Worm (Caenorhabditis elegans) whole organism, L4 larva: ENCODE data around the gene ZC477.3.

Source experiments
- R02D3.7 ChIP-seq: fragments of 150-350 bp; sonication (generic microtip); optimal IDR thresholded peaks from 3 replicates; lab custom pipeline; 2014; ENCODE audit warnings: missing biosample characterization, missing genetic modification characterization
- T20F7.1 ChIP-seq: fragments of 200-800 bp; sonication (Bioruptor generic); optimal IDR thresholded peaks from 2 replicates; lab custom pipeline; 2018; ENCODE audit warnings: mild to moderate bottlenecking, missing genetic modification characterization, missing compliant biosample characterization
- Y105C5A.15 ChIP-seq: fragments of 200-800 bp; sonication (Bioruptor generic); IDR thresholded peaks from 2 replicates; pipeline ENCODE4 v1.3.6; 2022; ENCODE audit warnings: missing genetic modification characterization, missing compliant biosample characterization
- Y48G9A.11 ChIP-seq: fragments of 200-800 bp; sonication (Bioruptor generic); IDR thresholded peaks from 2 replicates; pipeline ENCODE4 v1.3.6; 2022; ENCODE audit warnings: missing genetic modification reagents, missing genetic modification characterization, missing compliant biosample characterization
- aha-1 ChIP-seq: fragments of 150-350 bp; peaks from one replicate; lab custom pipeline; 2014; ENCODE audit warnings: missing biosample characterization, missing genetic modification characterization
- aly-2 ChIP-seq: sonication (generic microtip); optimal IDR thresholded peaks from 2 replicates; lab custom pipeline; 2018; ENCODE audit warnings: missing biosample characterization, missing genetic modification characterization
- arid-1 ChIP-seq: fragments of 200-800 bp; sonication (Bioruptor generic); conservative IDR thresholded peaks from 2 replicates; pipeline ENCODE4 v1.3.6; 2022; ENCODE audit warnings: missing genetic modification reagents, missing genetic modification characterization, missing compliant biosample characterization
- attf-4 ChIP-seq: sonication (generic microtip); optimal IDR thresholded peaks from 3 replicates; lab custom pipeline; 2017; ENCODE audit warnings: missing biosample characterization, missing genetic modification characterization
- ceh-62 ChIP-seq: sonication (generic microtip); optimal IDR thresholded peaks from 2 replicates; lab custom pipeline; 2017; ENCODE audit warnings: missing biosample characterization, missing genetic modification characterization
- ceh-82 ChIP-seq: sonication (generic microtip); optimal IDR thresholded peaks from 2 replicates; lab custom pipeline; 2017; ENCODE audit warnings: missing biosample characterization, missing genetic modification characterization
- daf-16 ChIP-seq, 3 experiments: sonication (generic microtip); optimal IDR thresholded peaks; 2 replicates each; lab custom pipeline; 2016 to 2017; ENCODE audit warnings: missing genetic modification characterization in 3 of 3, missing genetic modification reagents in 3 of 3, mild to moderate bottlenecking in 2 of 3, missing compliant biosample characterization in 2 of 3, missing biosample characterization in 1 of 3, moderate library complexity in 1 of 3
- daf-19 ChIP-seq: fragments of 200-800 bp; sonication (Bioruptor generic); conservative IDR thresholded peaks from 2 replicates; pipeline ENCODE4 v1.3.6; 2022; ENCODE audit warnings: missing genetic modification characterization, missing compliant biosample characterization
- dmd-6 ChIP-seq: fragments of 200-800 bp; sonication (Bioruptor generic); IDR thresholded peaks from 2 replicates; pipeline ENCODE4 v1.3.6; 2022; ENCODE audit warnings: missing genetic modification reagents, missing genetic modification characterization, missing compliant biosample characterization
- duxl-1 ChIP-seq: sonication (generic microtip); optimal IDR thresholded peaks from 2 replicates; lab custom pipeline; 2016; ENCODE audit warnings: mild to moderate bottlenecking, missing genetic modification characterization, moderate library complexity, missing compliant biosample characterization; ENCODE audit not compliant: poor library complexity
- egl-27 ChIP-seq: sonication (generic microtip); optimal IDR thresholded peaks from 3 replicates; lab custom pipeline; 2017; ENCODE audit warnings: missing biosample characterization, missing genetic modification reagents, missing genetic modification characterization
- gei-8 ChIP-seq: fragments of 200-800 bp; sonication (Bioruptor generic); optimal IDR thresholded peaks from 2 replicates; lab custom pipeline; 2018; ENCODE audit warnings: mild to moderate bottlenecking, missing genetic modification characterization, missing compliant biosample characterization
- hlh-30 ChIP-seq: sonication (generic microtip); optimal IDR thresholded peaks from 2 replicates; lab custom pipeline; 2017; ENCODE audit warnings: antibody characterized with exemption, mild to moderate bottlenecking, missing genetic modification characterization, missing compliant biosample characterization; ENCODE audit not compliant: insufficient read depth
- jun-1 ChIP-seq: fragments of 150-350 bp; optimal IDR thresholded peaks from 2 replicates; lab custom pipeline; 2014; ENCODE audit warnings: missing biosample characterization, missing genetic modification reagents, missing genetic modification characterization
- lin-1 ChIP-seq: fragments of 200-800 bp; sonication (Bioruptor generic); IDR thresholded peaks from 2 replicates; pipeline ENCODE4 v1.3.6; 2022; ENCODE audit warnings: missing genetic modification reagents, missing genetic modification characterization, missing compliant biosample characterization
- lin-13 ChIP-seq: fragments of 150-350 bp; optimal IDR thresholded peaks from 2 replicates; lab custom pipeline; 2014; ENCODE audit warnings: missing biosample characterization, missing genetic modification reagents, missing genetic modification characterization
- lin-15B ChIP-seq: fragments of 150-350 bp; sonication (generic microtip); optimal IDR thresholded peaks from 3 replicates; lab custom pipeline; 2014; ENCODE audit warnings: missing biosample characterization, missing genetic modification characterization
- lin-38 ChIP-seq: fragments of 200-800 bp; sonication (Bioruptor generic); IDR thresholded peaks from 2 replicates; pipeline ENCODE4 v1.3.6; 2022; ENCODE audit warnings: missing genetic modification reagents, missing genetic modification characterization, missing compliant biosample characterization
- madf-5 ChIP-seq, 2 experiments: fragments of 200-800 bp; sonication (Bioruptor generic); IDR thresholded peaks; 2 replicates each; pipeline ENCODE4 v1.3.6; 2022; ENCODE audit warnings: missing compliant biosample characterization in 2 of 2, missing genetic modification characterization in 2 of 2
- madf-9 ChIP-seq: fragments of 200-800 bp; sonication (Bioruptor generic); conservative IDR thresholded peaks from 2 replicates; pipeline ENCODE4 v1.3.6; 2022; ENCODE audit warnings: missing genetic modification reagents, missing genetic modification characterization, missing compliant biosample characterization
- mdl-1 ChIP-seq, 2 experiments: fragments of 150-350 bp in 1 of 2; sonication (generic microtip) in 1 of 2; optimal IDR thresholded peaks; 2 replicates each; lab custom pipeline; 2014 to 2017; ENCODE audit warnings: missing biosample characterization in 2 of 2, missing genetic modification characterization in 2 of 2
- mep-1 ChIP-seq: fragments of 150-350 bp; sonication (generic microtip); optimal IDR thresholded peaks from 3 replicates; lab custom pipeline; 2014; ENCODE audit warnings: missing biosample characterization, missing genetic modification characterization
- mes-2 ChIP-seq: sonication (generic microtip); optimal IDR thresholded peaks from 2 replicates; lab custom pipeline; 2016; ENCODE audit warnings: missing genotype, mild to moderate bottlenecking, missing genetic modification characterization, missing compliant biosample characterization; ENCODE audit not compliant: poor library complexity, severe bottlenecking
- nhr-102 ChIP-seq: sonication (generic microtip); optimal IDR thresholded peaks from 2 replicates; lab custom pipeline; 2016; ENCODE audit warnings: mild to moderate bottlenecking, missing genetic modification characterization, moderate library complexity, missing compliant biosample characterization
- nhr-25 ChIP-seq: sonication (generic microtip); optimal IDR thresholded peaks from 2 replicates; lab custom pipeline; 2017; ENCODE audit warnings: missing genetic modification characterization, mild to moderate bottlenecking, missing compliant biosample characterization, antibody characterized with exemption, moderate library complexity, borderline replicate concordance; ENCODE audit not compliant: insufficient read depth
- nhr-28 ChIP-seq: fragments of 150-350 bp; optimal IDR thresholded peaks from 2 replicates; lab custom pipeline; 2014; ENCODE audit warnings: missing biosample characterization, missing genetic modification characterization
- nhr-41 ChIP-seq: fragments of 200-800 bp; sonication (Bioruptor generic); IDR thresholded peaks from 2 replicates; pipeline ENCODE4 v1.3.6; 2022; ENCODE audit warnings: missing genetic modification reagents, missing genetic modification characterization, missing compliant biosample characterization
- nhr-42 ChIP-seq: fragments of 200-800 bp; sonication (Bioruptor generic); IDR thresholded peaks from 2 replicates; pipeline ENCODE4 v1.3.6; 2022; ENCODE audit warnings: missing genetic modification characterization, missing compliant biosample characterization
- nhr-76 ChIP-seq: fragments of 150-350 bp; optimal IDR thresholded peaks from 2 replicates; lab custom pipeline; 2014; ENCODE audit warnings: missing biosample characterization, missing genetic modification characterization
- nhr-77 ChIP-seq: fragments of 150-350 bp; optimal IDR thresholded peaks from 2 replicates; lab custom pipeline; 2014; ENCODE audit warnings: missing biosample characterization, missing genetic modification characterization
- pqm-1 ChIP-seq: sonication (generic microtip); optimal IDR thresholded peaks from 2 replicates; lab custom pipeline; 2017; ENCODE audit warnings: missing biosample characterization, missing genetic modification characterization
- saeg-2 ChIP-seq: fragments of 200-800 bp; sonication (Bioruptor generic); IDR thresholded peaks from 2 replicates; pipeline ENCODE4 v1.3.6; 2022; ENCODE audit warnings: missing genetic modification reagents, missing genetic modification characterization, missing compliant biosample characterization
- skn-1 ChIP-seq: fragments of 150-350 bp; optimal IDR thresholded peaks from 2 replicates; lab custom pipeline; 2014; ENCODE audit warnings: missing biosample characterization, missing genetic modification characterization
- spr-1 ChIP-seq: sonication (generic microtip); optimal IDR thresholded peaks from 2 replicates; lab custom pipeline; 2016; ENCODE audit warnings: mild to moderate bottlenecking, missing genetic modification characterization, missing compliant biosample characterization
- spr-3 ChIP-seq: fragments of 200-800 bp; sonication (Bioruptor generic); optimal IDR thresholded peaks from 2 replicates; lab custom pipeline; 2018; ENCODE audit warnings: mild to moderate bottlenecking, missing genetic modification characterization, missing compliant biosample characterization
- tag-97 ChIP-seq: fragments of 200-800 bp; sonication (Bioruptor generic); IDR thresholded peaks from 2 replicates; pipeline ENCODE4 v1.3.6; 2022; ENCODE audit warnings: missing genetic modification characterization, missing compliant biosample characterization
- tra-1 ChIP-seq: fragments of 200-800 bp; sonication (Bioruptor generic); IDR thresholded peaks from 2 replicates; pipeline ENCODE4 v1.3.6; 2022; ENCODE audit warnings: missing genetic modification reagents, missing genetic modification characterization, missing compliant biosample characterization
- unc-130 ChIP-seq: sonication (generic microtip); optimal IDR thresholded peaks from 2 replicates; lab custom pipeline; 2016; ENCODE audit warnings: missing genetic modification reagents, missing genetic modification characterization, missing compliant biosample characterization
- unc-62 ChIP-seq, 3 experiments: fragments of 150-350 bp in 1 of 3; sonication (generic microtip); optimal IDR thresholded peaks in 2 of 3; peaks in 1 of 3; 1 replicate in 1 of 3; 2 replicates in 2 of 3; lab custom pipeline; 2014 to 2017; ENCODE audit warnings: missing biosample characterization in 3 of 3, missing genetic modification characterization in 3 of 3, missing genetic modification reagents in 3 of 3, missing genotype in 1 of 3
- zag-1 ChIP-seq: fragments of 150-350 bp; optimal IDR thresholded peaks from 2 replicates; lab custom pipeline; 2014; ENCODE audit warnings: missing biosample characterization, missing genetic modification characterization
- zfp-2 ChIP-seq: sonication (generic microtip); optimal IDR thresholded peaks from 2 replicates; lab custom pipeline; 2016; ENCODE audit warnings: mild to moderate bottlenecking, missing genetic modification characterization, missing compliant biosample characterization
- zfp-3 ChIP-seq: fragments of 200-800 bp; sonication (Bioruptor generic); conservative IDR thresholded peaks from 2 replicates; pipeline ENCODE4 v1.3.6; 2022; ENCODE audit warnings: missing genetic modification reagents, missing genetic modification characterization, missing compliant biosample characterization
- zip-2 ChIP-seq: fragments of 150-350 bp; optimal IDR thresholded peaks from 2 replicates; lab custom pipeline; 2014; ENCODE audit warnings: missing biosample characterization, missing genetic modification characterization
- ztf-11 ChIP-seq: fragments of 150-350 bp; optimal IDR thresholded peaks from 2 replicates; lab custom pipeline; 2014; ENCODE audit warnings: missing biosample characterization, missing genetic modification characterization

The ZC477.3 gene

ce11 chrIV:7083976-7084375 is 19.3 kb upstream of the ZC477.3 start:
- peak; percentile 69 for TF ChIP-seq aha-1 (tag; lab: Kevin White, UChicago)
- TF ChIP-seq mep-1: no peak
- TF ChIP-seq spr-1 (tag; lab: Kevin White, UChicago): no peak
- no peak for TF ChIP-seq unc-62 (GFP tag; optimal IDR thresholded peaks at IDR 0.05 in 1 of 2; lab: Kevin White, UChicago)
- no peak for TF ChIP-seq unc-62 (tag; optimal IDR thresholded peaks at IDR 0.05; lab: Kevin White, UChicago)
- no peak for TF ChIP-seq mdl-1 (tag; optimal IDR thresholded peaks at IDR 0.05; lab: Kevin White, UChicago)
- 0 out of 2 replicates have a peak, but pooled peaks have one; percentile 26 for TF ChIP-seq Y48G9A.11
- TF ChIP-seq nhr-42 (GFP tag; lab: Robert Waterston, UW): 0 out of 2 replicates have a peak, but pooled peaks have one; percentile 22
- TF ChIP-seq attf-4 (tag; lab: Kevin White, UChicago): no peak

DNA sequence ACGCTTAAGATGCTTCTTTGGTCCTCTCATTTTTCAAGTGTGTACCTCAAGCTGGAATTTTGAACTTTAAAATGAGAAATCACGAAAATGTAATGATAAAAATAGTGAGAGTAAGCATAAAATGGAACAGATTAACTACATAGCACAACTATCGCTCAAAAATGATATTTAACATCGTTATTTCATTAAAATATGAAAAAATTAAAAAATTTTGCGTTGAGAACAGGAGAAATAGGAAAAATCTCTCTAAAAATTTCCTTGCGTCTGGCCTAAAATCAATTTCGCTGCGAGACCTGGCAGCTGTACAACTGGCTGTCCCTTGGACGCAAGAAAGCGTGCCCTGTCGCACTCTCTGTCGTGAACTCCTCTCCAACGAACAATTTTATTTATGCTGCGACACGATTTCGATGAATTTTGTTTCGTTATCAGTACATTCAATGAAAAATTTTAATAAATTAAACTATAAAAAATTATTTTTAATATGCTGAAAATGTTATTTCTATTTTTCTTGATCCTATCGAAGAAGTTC is 18.6 kb upstream of the ZC477.3 start, which contains the start of gene rps-4:
rps-4 (minus strand) TSS at position 51 of the 529 bp plus-strand sequence.
- no peak for TF ChIP-seq Y105C5A.15 (GFP tag; lab: Robert Waterston, UW)
- TF ChIP-seq lin-38 (GFP tag; lab: Robert Waterston, UW): peak; percentile 97
- TF ChIP-seq saeg-2 (GFP tag; lab: Robert Waterston, UW): no peak
- TF ChIP-seq zip-2 (tag; lab: Kevin White, UChicago): no peak
- no peak for TF ChIP-seq gei-8
- TF ChIP-seq tag-97: no peak
- TF ChIP-seq madf-9 (GFP tag; lab: Robert Waterston, UW): no peak; the same call in 1 of the 2 replicates
- no peak for TF ChIP-seq ceh-82 (tag; lab: Kevin White, UChicago)
- no peak for TF ChIP-seq madf-5 (GFP tag; IDR thresholded peaks at IDR 0.05; lab: Robert Waterston, UW)
- no peak for TF ChIP-seq R02D3.7 (tag; lab: Kevin White, UChicago)
- 0 out of 2 replicates have a peak, but pooled peaks have one; percentile 46 for TF ChIP-seq Y48G9A.11
- TF ChIP-seq dmd-6 (GFP tag; lab: Robert Waterston, UW): peak; percentile 83
- TF ChIP-seq nhr-28: peak; percentile 87
- TF ChIP-seq lin-13 (GFP tag; lab: Kevin White, UChicago): peak; percentile 65
- TF ChIP-seq hlh-30: no peak
- TF ChIP-seq zag-1 (tag; lab: Kevin White, UChicago): no peak
- TF ChIP-seq zfp-2 (tag; lab: Kevin White, UChicago): peak; percentile 51
- TF ChIP-seq nhr-102 (tag; lab: Kevin White, UChicago): peak; percentile 61
- TF ChIP-seq daf-16 (GFP tag; optimal IDR thresholded peaks at IDR 0.05; lab: Kevin White, UChicago): peak in 1 of 2 experiments; percentile 43
- peak; percentile 92 for TF ChIP-seq daf-16 (tag; optimal IDR thresholded peaks at IDR 0.05; lab: Kevin White, UChicago)
- peak; percentile 74 for TF ChIP-seq lin-15B (tag; lab: Kevin White, UChicago)
- TF ChIP-seq skn-1: no peak
- 0 out of 2 replicates have a peak, but pooled peaks have one; percentile 66 for TF ChIP-seq nhr-42 (GFP tag; lab: Robert Waterston, UW)
- peak; percentile 53 for TF ChIP-seq pqm-1 (tag; lab: Kevin White, UChicago)
- TF ChIP-seq duxl-1 (tag; lab: Kevin White, UChicago): no peak
- TF ChIP-seq zfp-3 (GFP tag; lab: Robert Waterston, UW): 0 out of 2 replicates have a peak, but pooled peaks have one; percentile 39
- TF ChIP-seq nhr-77 (tag; lab: Kevin White, UChicago): peak; percentile 86
- peak; percentile 87 for TF ChIP-seq T20F7.1 (GFP tag; lab: Kevin White, UChicago)
- no peak for TF ChIP-seq spr-3 (GFP tag; lab: Kevin White, UChicago)
- 0 out of 2 replicates have a peak, but pooled peaks have one; percentile 64 for TF ChIP-seq daf-19 (GFP tag; lab: Robert Waterston, UW)
- peak; percentile 23 for TF ChIP-seq jun-1 (tag; lab: Kevin White, UChicago)
- TF ChIP-seq unc-130 (GFP tag; lab: Kevin White, UChicago): peak; percentile 42
- peak; percentile 93 for TF ChIP-seq mes-2 (tag; lab: Kevin White, UChicago)
- TF ChIP-seq arid-1: peak; percentile 58; the same call in 1 of the 2 replicates
- no peak for TF ChIP-seq aly-2 (tag; lab: Kevin White, UChicago)
- TF ChIP-seq tra-1 (GFP tag; lab: Robert Waterston, UW): peak; percentile 73; the same call in 1 of the 2 replicates
- peak; percentile 43 for TF ChIP-seq nhr-25 (tag; lab: Kevin White, UChicago)
- TF ChIP-seq lin-1 (GFP tag; lab: Robert Waterston, UW): no peak
- no peak for TF ChIP-seq nhr-76 (tag; lab: Kevin White, UChicago)
- no peak for TF ChIP-seq egl-27
- no peak for TF ChIP-seq nhr-41 (GFP tag; lab: Robert Waterston, UW)
- no peak for TF ChIP-seq ztf-11 (tag; lab: Kevin White, UChicago)
- no peak for TF ChIP-seq ceh-62
